Worm (Caenorhabditis elegans) whole organism, late embryonic: ENCODE results near the gene C16C8.25.

Experiments
- C08G9.2 ChIP-seq: sonication (generic microtip); optimal IDR thresholded peaks from 2 replicates; lab custom pipeline; 2016; ENCODE audit warnings: mild to moderate bottlenecking, missing genetic modification characterization, moderate library complexity, missing compliant biosample characterization
- C38D4.7 ChIP-seq: fragments of 200-800 bp; sonication (Bioruptor generic); optimal IDR thresholded peaks from 2 replicates; lab custom pipeline; 2018; ENCODE audit warnings: mild to moderate bottlenecking, missing genetic modification characterization, moderate library complexity, missing compliant biosample characterization
- F13H6.1 ChIP-seq: sonication (generic microtip); optimal IDR thresholded peaks from 2 replicates; lab custom pipeline; 2016; ENCODE audit warnings: missing genetic modification characterization, missing compliant biosample characterization
- ahr-1 ChIP-seq: sonication (generic microtip); optimal IDR thresholded peaks from 2 replicates; lab custom pipeline; 2016; ENCODE audit warnings: missing genetic modification characterization, missing compliant biosample characterization
- ama-1 ChIP-seq: fragments of 150-350 bp; optimal IDR thresholded peaks from 2 replicates; lab custom pipeline; 2014
- ceh-14 ChIP-seq: sonication (generic microtip); optimal IDR thresholded peaks from 2 replicates; lab custom pipeline; 2016; ENCODE audit warnings: missing genotype, missing genetic modification characterization, missing compliant biosample characterization
- ceh-18 ChIP-seq: sonication (generic microtip); optimal IDR thresholded peaks from 2 replicates; lab custom pipeline; 2016; ENCODE audit warnings: missing genetic modification characterization, missing compliant biosample characterization
- ceh-45 ChIP-seq: fragments of 200-800 bp; sonication (Bioruptor generic); IDR thresholded peaks from 2 replicates; pipeline ENCODE4 v1.3.6; 2022; ENCODE audit warnings: missing genetic modification reagents, missing genetic modification characterization, missing compliant biosample characterization
- ceh-6 ChIP-seq: fragments of 200-800 bp; sonication (Bioruptor generic); optimal IDR thresholded peaks from 2 replicates; lab custom pipeline; 2018; ENCODE audit warnings: mild to moderate bottlenecking, missing genetic modification characterization, missing compliant biosample characterization
- che-1 ChIP-seq: sonication (generic microtip); optimal IDR thresholded peaks from 2 replicates; lab custom pipeline; 2016; ENCODE audit warnings: mild to moderate bottlenecking, missing genetic modification characterization, missing compliant biosample characterization
- dmd-4 ChIP-seq: sonication (generic microtip); optimal IDR thresholded peaks from 2 replicates; lab custom pipeline; 2016; ENCODE audit warnings: borderline replicate concordance, missing genetic modification characterization, missing compliant biosample characterization
- dve-1 ChIP-seq: sonication (generic microtip); optimal IDR thresholded peaks from 2 replicates; lab custom pipeline; 2017; ENCODE audit warnings: antibody characterized with exemption, mild to moderate bottlenecking, missing genetic modification characterization, missing compliant biosample characterization
- elt-4 ChIP-seq: sonication (generic microtip); optimal IDR thresholded peaks from 2 replicates; lab custom pipeline; 2016; ENCODE audit warnings: missing genetic modification characterization, missing compliant biosample characterization
- eyg-1 ChIP-seq: sonication (generic microtip); optimal IDR thresholded peaks from 2 replicates; lab custom pipeline; 2016; ENCODE audit warnings: missing genotype, missing genetic modification characterization, missing compliant biosample characterization
- gmeb-2 ChIP-seq: sonication (generic microtip); optimal IDR thresholded peaks from 2 replicates; lab custom pipeline; 2016; ENCODE audit warnings: missing genetic modification characterization, inconsistent platforms, missing compliant biosample characterization
- hlh-13 ChIP-seq: fragments of 200-800 bp; sonication (Bioruptor generic); optimal IDR thresholded peaks from 2 replicates; lab custom pipeline; 2018; ENCODE audit warnings: mild to moderate bottlenecking, missing genetic modification characterization, missing compliant biosample characterization
- hlh-15 ChIP-seq: sonication (generic microtip); optimal IDR thresholded peaks from 2 replicates; lab custom pipeline; 2016; ENCODE audit warnings: missing genetic modification characterization, missing compliant biosample characterization
- lin-11 ChIP-seq: fragments of 200-800 bp; sonication (Bioruptor generic); optimal IDR thresholded peaks from 2 replicates; lab custom pipeline; 2018; ENCODE audit warnings: mild to moderate bottlenecking, missing genetic modification characterization, missing compliant biosample characterization
- nfya-1 ChIP-seq: sonication (generic microtip); optimal IDR thresholded peaks from 2 replicates; lab custom pipeline; 2017; ENCODE audit warnings: missing genetic modification characterization, mild to moderate bottlenecking, missing compliant biosample characterization, antibody characterized with exemption, moderate library complexity
- nhr-11 ChIP-seq: fragments of 150-350 bp; optimal IDR thresholded peaks from 2 replicates; lab custom pipeline; 2014; ENCODE audit warnings: missing biosample characterization, missing genetic modification characterization
- nhr-232 ChIP-seq: sonication (generic microtip); optimal IDR thresholded peaks from 2 replicates; lab custom pipeline; 2016; ENCODE audit warnings: missing genetic modification characterization, missing compliant biosample characterization
- npax-4 ChIP-seq: sonication (generic microtip); optimal IDR thresholded peaks from 2 replicates; lab custom pipeline; 2016; ENCODE audit warnings: missing genetic modification characterization, missing compliant biosample characterization
- pag-3 ChIP-seq: sonication (generic microtip); optimal IDR thresholded peaks from 2 replicates; lab custom pipeline; 2016; ENCODE audit warnings: missing compliant biosample characterization, missing genetic modification characterization, borderline replicate concordance
- pax-1 ChIP-seq: fragments of 150-350 bp; optimal IDR thresholded peaks from 2 replicates; lab custom pipeline; 2014; ENCODE audit warnings: missing biosample characterization, missing genetic modification characterization
- pqm-1 ChIP-seq: sonication (generic microtip); optimal IDR thresholded peaks from 2 replicates; lab custom pipeline; 2016; ENCODE audit warnings: missing genetic modification characterization, missing compliant biosample characterization
- pros-1 ChIP-seq: fragments of 150-350 bp; optimal IDR thresholded peaks from 2 replicates; lab custom pipeline; 2014; ENCODE audit warnings: missing biosample characterization, missing genetic modification reagents, missing genetic modification characterization
- ref-2 ChIP-seq: sonication (generic microtip); optimal IDR thresholded peaks from 2 replicates; lab custom pipeline; 2016; ENCODE audit warnings: missing genetic modification characterization, missing compliant biosample characterization
- rnt-1 ChIP-seq: sonication (generic microtip); optimal IDR thresholded peaks from 2 replicates; lab custom pipeline; 2016; ENCODE audit warnings: missing genetic modification characterization, missing compliant biosample characterization
- sdc-2 ChIP-seq: sonication (generic microtip); optimal IDR thresholded peaks from 2 replicates; lab custom pipeline; 2016; ENCODE audit warnings: missing genotype, missing genetic modification characterization, missing compliant biosample characterization
- sox-2 ChIP-seq: fragments of 200-800 bp; sonication (Bioruptor generic); IDR thresholded peaks from 2 replicates; pipeline ENCODE4 v1.3.6; 2022; ENCODE audit warnings: missing genetic modification reagents, missing genetic modification characterization, missing compliant biosample characterization
- syd-9 ChIP-seq: sonication (generic microtip); optimal IDR thresholded peaks from 2 replicates; lab custom pipeline; 2016; ENCODE audit warnings: mild to moderate bottlenecking, missing genetic modification characterization, moderate library complexity, missing compliant biosample characterization
- tbx-2 ChIP-seq: sonication (generic microtip); optimal IDR thresholded peaks from 2 replicates; lab custom pipeline; 2016; ENCODE audit warnings: missing genetic modification characterization, missing compliant biosample characterization
- tbx-7 ChIP-seq: sonication (generic microtip); optimal IDR thresholded peaks from 2 replicates; lab custom pipeline; 2016; ENCODE audit warnings: missing genotype, missing genetic modification characterization, missing compliant biosample characterization
- ttx-3 ChIP-seq: sonication (generic microtip); optimal IDR thresholded peaks from 2 replicates; lab custom pipeline; 2016; ENCODE audit warnings: missing genetic modification reagents, missing genetic modification characterization, missing compliant biosample characterization
- unc-3 ChIP-seq, 2 experiments: fragments of 200-800 bp in 1 of 2; sonication (Bioruptor generic) in 1 of 2; sonication (generic microtip) in 1 of 2; conservative IDR thresholded peaks in 1 of 2; optimal IDR thresholded peaks in 1 of 2; 2 replicates each; pipeline versions ENCODE4 v1.3.6 to Lab custom; 2016 to 2022; ENCODE audit warnings: missing compliant biosample characterization in 2 of 2, missing genetic modification characterization in 2 of 2, missing genetic modification reagents in 1 of 2
- zip-5 ChIP-seq: sonication (generic microtip); optimal IDR thresholded peaks from 2 replicates; lab custom pipeline; 2016; ENCODE audit warnings: missing genetic modification characterization, missing compliant biosample characterization

C16C8.25 gene

ce11 chrII:3472316-3472715 lies 23.3 kb downstream of the C16C8.25 start, which contains the start of gene Y49F6B.12:
TSS of gene Y49F6B.12 (minus strand) at chrII:3472416.
- TF ChIP-seq ceh-45 (GFP tag; lab: Robert Waterston, UW) (no peak), nfya-1 (tag; lab: Kevin White, UChicago) (no peak), zip-5 (tag; lab: Kevin White, UChicago) (no peak), dmd-4 (tag; lab: Kevin White, UChicago) (no peak), C38D4.7 (GFP tag; lab: Kevin White, UChicago) (no peak), hlh-13 (GFP tag; lab: Kevin White, UChicago) (no peak), ceh-6 (GFP tag; lab: Kevin White, UChicago) (no peak), C08G9.2 (tag; lab: Kevin White, UChicago) (no peak)

ce11 chrII:3472817-3473216 lies 23.8 kb downstream of the C16C8.25 start, which contains the start of gene Y49F6B.6:
TSS of gene Y49F6B.6 (plus strand) at chrII:3473117.
- TF ChIP-seq ahr-1 (tag; lab: Kevin White, UChicago), result no peak
- no peak for TF ChIP-seq pag-3
- TF ChIP-seq syd-9, result no peak
- no peak for TF ChIP-seq C08G9.2 (tag; lab: Kevin White, UChicago)
- no peak for TF ChIP-seq ttx-3
- no peak for TF ChIP-seq elt-4 (tag; lab: Kevin White, UChicago)
- no peak for TF ChIP-seq hlh-15
- no peak for TF ChIP-seq pqm-1 (tag; lab: Kevin White, UChicago)
- TF ChIP-seq F13H6.1, result no peak
- TF ChIP-seq, all 69 proteins: peak for 0

ce11 chrII:3473744-3474143 lies 24.7 kb downstream of the C16C8.25 start, which contains the start of gene sdz-32:
TSS of gene sdz-32 (plus strand) at chrII:3474044.
- TF ChIP-seq ama-1 (lab: Kevin White, UChicago) (no peak), pros-1 (tag; lab: Kevin White, UChicago) (no peak), pax-1 (tag; lab: Kevin White, UChicago) (no peak), che-1 (tag; lab: Kevin White, UChicago) (no peak), C08G9.2 (tag; lab: Kevin White, UChicago) (no peak), ceh-14 (tag; lab: Kevin White, UChicago) (no peak), eyg-1 (no peak), npax-4 (tag; lab: Kevin White, UChicago) (no peak), nhr-232 (no peak), C38D4.7 (GFP tag; lab: Kevin White, UChicago) (no peak), tbx-2 (tag; lab: Kevin White, UChicago) (no peak), sox-2 (GFP tag; lab: Robert Waterston, UW) (no peak), nhr-11 (tag; lab: Kevin White, UChicago) (no peak), unc-3 (GFP tag; conservative IDR thresholded peaks at IDR 0.05; lab: Robert Waterston, UW) (no peak), unc-3 (tag; optimal IDR thresholded peaks at IDR 0.05; lab: Kevin White, UChicago) (no peak), lin-11 (tag; lab: Kevin White, UChicago) (no peak)

ce11 chrII:3476536-3476935 lies 27.5 kb downstream of the C16C8.25 start:
- TF ChIP-seq dve-1 (tag; lab: Kevin White, UChicago) (peak; percentile 62), ceh-14 (tag; lab: Kevin White, UChicago) (no peak)

ce11 chrII:3477171-3477570 lies 28.1 kb downstream of the C16C8.25 start, which contains the start of gene fbxb-104:
TSS of gene fbxb-104 (minus strand) at chrII:3477271.
- TF ChIP-seq ceh-18 (tag; lab: Kevin White, UChicago), result no peak
- TF ChIP-seq ref-2 (tag; lab: Kevin White, UChicago), result no peak
- no peak for TF ChIP-seq F13H6.1
- TF ChIP-seq gmeb-2 (tag; lab: Kevin White, UChicago), result no peak
- TF ChIP-seq sdc-2 (tag; lab: Kevin White, UChicago), result no peak
- TF ChIP-seq tbx-7 (tag; lab: Kevin White, UChicago), result no peak
- TF ChIP-seq hlh-15, result no peak
- TF ChIP-seq rnt-1 (tag; lab: Kevin White, UChicago), result no peak
